Worm (Caenorhabditis elegans) whole organism, dauer: Measurements from ENCODE around the gene C15C8.6.

ENCODE experiments used
- unc-62 ChIP-seq: sonication (generic microtip); optimal IDR thresholded peaks from 2 replicates; lab custom pipeline; 2017; ENCODE audit warnings: missing biosample characterization, missing genetic modification reagents, missing genetic modification characterization

The C15C8.6 gene

ce11 chrV:12729220-12729619, 22.1 kb downstream of the C15C8.6 start, which contains the start of gene R11D1.10:
R11D1.10 (plus strand) TSS chrV:12729520.
- TF ChIP-seq unc-62 (GFP tag; lab: Kevin White, UChicago): no peak

DNA sequence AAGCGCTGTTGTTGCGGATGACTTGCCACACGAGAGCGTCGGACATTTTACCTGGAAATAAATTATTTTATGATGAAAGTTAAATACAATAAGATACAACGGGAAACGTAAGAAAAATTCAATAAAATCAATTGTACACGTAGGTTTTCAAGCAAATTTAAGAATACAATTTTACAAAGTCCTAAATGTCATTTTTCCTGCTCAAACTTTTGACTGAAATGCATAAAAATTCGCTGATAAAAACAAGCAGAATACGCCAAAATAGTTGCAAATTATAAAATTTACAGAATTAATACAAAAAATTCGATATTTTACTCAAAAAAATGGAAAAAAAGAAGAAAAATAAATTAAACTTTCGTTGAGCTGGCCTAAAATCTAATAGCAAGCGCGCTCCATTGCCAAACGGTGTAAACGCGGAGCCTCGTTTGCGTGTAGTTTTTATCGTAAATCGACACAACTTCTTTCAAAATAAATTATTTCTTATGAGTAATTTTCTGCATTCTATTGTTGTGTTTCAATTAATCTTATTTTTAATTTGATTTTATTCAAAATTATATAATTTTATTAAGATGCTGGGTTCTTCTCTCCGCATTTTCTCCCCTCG, 23.2 kb downstream of the C15C8.6 start, which contains the start of the genes rpl-28 and mrpl-49:
Gene rpl-28 (minus strand): TSS at position 51 of the 604 bp plus-strand sequence.
Gene mrpl-49 (plus strand): TSS at position 570 of the 604 bp plus-strand sequence.
- TF ChIP-seq unc-62 (GFP tag; lab: Kevin White, UChicago): no peak

DNA sequence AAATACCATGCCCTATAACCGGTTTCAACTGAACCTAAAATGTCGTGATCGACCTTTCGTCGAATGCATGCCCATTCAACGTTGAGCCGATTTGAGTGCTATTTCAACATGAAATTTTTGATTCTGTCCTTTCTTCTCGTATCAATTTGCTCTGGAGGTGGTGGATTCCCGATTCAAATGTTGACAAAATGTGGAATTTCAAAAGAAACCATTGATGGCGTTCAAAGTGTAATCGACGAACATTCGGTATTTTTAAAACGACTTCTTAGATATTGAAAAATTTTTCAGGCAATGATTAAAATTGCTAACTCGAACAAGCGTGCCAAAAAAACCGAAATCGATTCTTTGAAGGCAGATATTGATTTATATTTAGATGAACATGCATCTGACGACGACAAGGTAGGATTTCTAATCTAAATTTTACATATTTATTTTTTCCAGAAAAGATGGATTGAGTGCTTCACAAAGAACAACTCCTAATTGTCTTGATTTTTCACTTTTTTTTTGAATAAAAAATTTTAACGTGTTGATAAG, 24.2 kb downstream of the C15C8.6 start, which contains the start of gene R11D1.13:
Gene R11D1.13 (plus strand): TSS at position 51 of the 534 bp plus-strand sequence.
- TF ChIP-seq unc-62 (GFP tag; lab: Kevin White, UChicago): no peak

- no peak for TF ChIP-seq unc-62 (GFP tag; lab: Kevin White, UChicago)
Observed at ce11 chrV:12725893-12726292, 25.5 kb downstream of the C15C8.6 start, which contains the start of gene R11D1.12. R11D1.12 (minus strand) TSS chrV:12725993.

- TF ChIP-seq unc-62 (GFP tag; lab: Kevin White, UChicago): no peak
Observed at ce11 chrV:12719713-12720112, 31.6 kb downstream of the C15C8.6 start, which contains the start of gene R11D1.7. R11D1.7 (plus strand) TSS chrV:12720013.

DNA sequence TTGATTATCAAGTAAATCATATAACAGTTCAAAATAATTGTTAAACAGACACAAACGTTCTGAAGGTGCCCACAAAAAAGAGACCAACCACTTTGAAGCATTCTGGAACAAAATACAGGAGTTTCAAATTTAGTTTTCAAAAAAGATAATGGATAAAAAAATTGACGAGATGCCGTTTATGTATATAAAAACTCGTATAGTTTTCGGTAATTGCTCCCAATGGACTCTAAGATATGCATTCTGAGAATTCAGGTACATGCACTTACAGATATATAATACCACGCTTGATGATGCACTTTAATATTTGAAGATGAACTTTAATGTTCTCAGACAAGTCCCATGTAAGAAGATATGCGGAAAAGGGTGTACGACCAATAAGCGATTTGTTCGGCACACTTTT, 32.7 kb downstream of the C15C8.6 start, which contains the start of gene str-181:
Gene str-181 (minus strand): TSS at position 101 of the 400 bp plus-strand sequence.
- TF ChIP-seq unc-62 (GFP tag; lab: Kevin White, UChicago): no peak

DNA sequence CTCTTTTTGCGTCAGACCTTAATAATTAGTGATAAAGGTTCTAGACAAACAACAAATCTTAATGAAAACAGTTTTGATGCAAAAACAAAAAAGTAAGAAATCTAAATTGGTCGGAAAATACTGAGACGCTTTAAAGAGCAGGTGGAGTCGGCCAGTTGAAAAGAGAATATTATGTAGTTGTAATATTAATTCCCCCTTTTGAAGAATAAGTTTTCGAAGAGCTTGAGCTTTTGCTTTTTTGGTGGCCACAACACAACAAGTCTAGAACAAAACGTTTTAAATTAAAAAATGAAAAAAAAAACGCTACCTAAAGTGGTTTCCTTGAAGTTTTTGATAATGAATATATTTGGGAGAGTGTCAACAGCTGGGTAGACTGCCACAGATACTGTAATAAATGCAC, 34.9 kb downstream of the C15C8.6 start, which contains the start of gene str-178:
Gene str-178 (minus strand): TSS at position 101 of the 400 bp plus-strand sequence.
- no peak for TF ChIP-seq unc-62 (GFP tag; lab: Kevin White, UChicago)

ce11 chrV:12714120-12714519, 37.2 kb downstream of the C15C8.6 start, which contains the start of gene R11D1.4:
R11D1.4 (minus strand) TSS chrV:12714220.
- TF ChIP-seq unc-62 (GFP tag; lab: Kevin White, UChicago): no peak

- no peak for TF ChIP-seq unc-62 (GFP tag; lab: Kevin White, UChicago)
Observed at ce11 chrV:12711999-12712398, 39.3 kb downstream of the C15C8.6 start, which contains the start of gene R11D1.3. R11D1.3 (minus strand) TSS chrV:12712099.

DNA sequence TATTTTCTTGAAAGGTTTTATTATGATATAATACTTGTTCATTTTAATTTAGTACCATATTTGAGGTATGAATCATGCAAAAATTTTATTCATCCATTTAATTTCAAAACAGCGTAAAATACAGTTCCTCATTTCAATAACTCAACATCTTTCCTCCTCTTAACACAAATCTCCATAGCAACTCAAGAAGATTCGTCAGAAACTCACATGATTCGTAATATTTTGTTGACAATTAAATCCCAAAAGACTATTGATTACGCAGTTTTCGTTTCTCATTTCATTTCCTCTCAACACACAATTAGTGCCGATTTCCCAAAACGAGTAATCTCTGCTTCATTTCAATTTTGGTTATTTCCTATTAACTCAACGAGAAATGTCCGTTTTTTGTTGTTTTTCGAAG, 43.0 kb downstream of the C15C8.6 start, which contains the start of gene R11D1.2:
Gene R11D1.2 (plus strand): TSS at position 301 of the 400 bp plus-strand sequence.
- TF ChIP-seq unc-62 (GFP tag; lab: Kevin White, UChicago): no peak

DNA sequence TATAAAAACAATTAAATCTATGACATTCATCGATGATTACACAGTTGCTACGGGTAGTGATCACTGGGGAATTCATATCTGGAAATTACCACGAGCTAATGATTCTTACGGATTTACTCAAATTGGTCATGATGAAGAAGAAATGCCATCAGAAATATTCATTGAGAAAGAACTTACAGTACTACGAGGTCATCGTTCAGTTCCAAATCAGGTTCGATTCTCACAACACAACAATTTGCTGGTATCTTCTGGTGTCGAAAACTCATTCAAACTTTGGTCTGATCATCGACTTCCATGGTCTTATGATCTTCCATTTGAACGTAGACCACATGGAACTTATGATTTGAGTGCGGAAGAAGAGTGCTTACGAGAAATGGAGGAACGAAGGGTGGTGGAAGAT, 44.8 kb downstream of the C15C8.6 start:
- no peak for TF ChIP-seq unc-62 (GFP tag; lab: Kevin White, UChicago)

DNA sequence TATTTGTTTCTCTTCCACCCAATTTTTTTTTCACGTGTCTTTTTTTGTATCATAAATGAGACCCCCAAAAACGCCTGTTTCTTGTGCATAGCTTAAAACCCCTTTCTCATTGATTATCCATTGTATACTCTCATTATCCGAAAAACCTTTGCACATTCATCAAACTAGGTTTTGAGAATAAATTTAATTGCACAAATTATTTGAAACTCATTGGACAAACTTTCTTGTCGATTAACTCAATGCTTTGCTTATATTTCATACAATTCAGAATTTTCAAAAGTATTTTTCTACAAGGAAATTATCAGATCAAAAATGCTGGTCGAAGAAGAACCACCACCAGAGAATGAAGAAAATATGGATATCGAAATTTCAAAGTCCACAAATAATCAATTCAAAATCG, 47.3 kb downstream of the C15C8.6 start, which contains the start of gene R11D1.1:
Gene R11D1.1 (plus strand): TSS at position 301 of the 400 bp plus-strand sequence.
- TF ChIP-seq unc-62 (GFP tag; lab: Kevin White, UChicago): no peak

ce11 chrV:12701613-12702012, 49.7 kb downstream of the C15C8.6 start:
- no peak for TF ChIP-seq unc-62 (GFP tag; lab: Kevin White, UChicago)
